Fruit fly (Drosophila melanogaster) whole organism, embryonic: ENCODE results near the gene CG33664.

Experiments
- Antp ChIP-seq: fragments of 200-800 bp; sonication (Bioruptor generic); optimal IDR thresholded peaks from 3 replicates; lab custom pipeline; 2016; ENCODE audit warnings: missing biosample characterization, missing genetic modification characterization
- CG11504 ChIP-seq: fragments of 200-800 bp; sonication (Bioruptor generic); optimal IDR thresholded peaks from 3 replicates; lab custom pipeline; 2019; ENCODE audit warnings: missing biosample characterization, mild to moderate bottlenecking, missing genetic modification characterization, moderate library complexity
- CG12071 ChIP-seq: fragments of 200-800 bp; sonication (Bioruptor generic); optimal IDR thresholded peaks from 3 replicates; lab custom pipeline; 2018; ENCODE audit warnings: missing biosample characterization, mild to moderate bottlenecking, missing genetic modification characterization
- CG12219 ChIP-seq: fragments of 200-800 bp; sonication (Bioruptor generic); optimal IDR thresholded peaks from 3 replicates; lab custom pipeline; 2018; ENCODE audit warnings: missing biosample characterization, mild to moderate bottlenecking, missing genetic modification characterization
- CG14667 ChIP-seq: fragments of 200-800 bp; sonication (Bioruptor generic); IDR thresholded peaks from 2 replicates; pipeline ENCODE4 v1.3.6; 2022; ENCODE audit warnings: missing biosample characterization, missing genetic modification characterization
- CG14710 ChIP-seq: fragments of 200-800 bp; sonication (Bioruptor generic); optimal IDR thresholded peaks from 3 replicates; lab custom pipeline; 2019; ENCODE audit warnings: missing biosample characterization, mild to moderate bottlenecking, missing genetic modification characterization, moderate library complexity
- CG14965 ChIP-seq: fragments of 200-800 bp; sonication (Bioruptor generic); optimal IDR thresholded peaks from 2 replicates; lab custom pipeline; 2016; ENCODE audit warnings: missing biosample characterization, missing genetic modification characterization, borderline replicate concordance
- CG15073 ChIP-seq: fragments of 200-800 bp; sonication (Bioruptor generic); optimal IDR thresholded peaks from 2 replicates; lab custom pipeline; 2016; ENCODE audit warnings: missing biosample characterization, missing genetic modification characterization
- CG1603 ChIP-seq: fragments of 200-800 bp; sonication (Bioruptor generic); optimal IDR thresholded peaks from 2 replicates; lab custom pipeline; 2019; ENCODE audit warnings: missing biosample characterization, mild to moderate bottlenecking, missing genetic modification characterization, moderate library complexity
- CG17328 ChIP-seq: fragments of 200-800 bp; sonication (Bioruptor generic); IDR thresholded peaks from 2 replicates; pipeline ENCODE4 v1.3.6; 2022; ENCODE audit warnings: missing biosample characterization, missing genetic modification characterization
- CG17829 ChIP-seq: fragments of 200-800 bp; optimal IDR thresholded peaks from 2 replicates; lab custom pipeline; 2019; ENCODE audit warnings: missing biosample characterization, mild to moderate bottlenecking, missing genetic modification characterization, moderate library complexity
- CG1792 ChIP-seq: fragments of 200-800 bp; sonication (Bioruptor generic); optimal IDR thresholded peaks from 2 replicates; lab custom pipeline; 2016; ENCODE audit warnings: missing biosample characterization, missing genetic modification characterization
- CG18262 ChIP-seq: fragments of 200-800 bp; optimal IDR thresholded peaks from 3 replicates; lab custom pipeline; 2019; ENCODE audit warnings: missing biosample characterization, mild to moderate bottlenecking, missing genetic modification characterization, moderate library complexity
- CG18476 ChIP-seq: fragments of 200-800 bp; sonication (Bioruptor generic); optimal IDR thresholded peaks from 2 replicates; lab custom pipeline; 2016; ENCODE audit warnings: missing biosample characterization, mild to moderate bottlenecking, missing genetic modification characterization
- CG2712 ChIP-seq: fragments of 200-800 bp; optimal IDR thresholded peaks from 3 replicates; lab custom pipeline; 2019; ENCODE audit warnings: missing biosample characterization, mild to moderate bottlenecking, missing genetic modification characterization, moderate library complexity
- CG30403 ChIP-seq: fragments of 200-800 bp; sonication (Bioruptor generic); optimal IDR thresholded peaks from 3 replicates; lab custom pipeline; 2016; ENCODE audit warnings: missing biosample characterization, missing genetic modification characterization
- CG31365 ChIP-seq: fragments of 200-800 bp; sonication (Bioruptor generic); optimal IDR thresholded peaks from 2 replicates; lab custom pipeline; 2018; ENCODE audit warnings: missing biosample characterization, mild to moderate bottlenecking, missing genetic modification characterization
- CG32532 ChIP-seq: fragments of 200-800 bp; sonication (Bioruptor generic); IDR thresholded peaks from 2 replicates; pipeline ENCODE4 v1.3.6; 2022; ENCODE audit warnings: missing biosample characterization, missing genetic modification characterization
- CG5180 ChIP-seq: fragments of 200-800 bp; sonication (Bioruptor generic); optimal IDR thresholded peaks from 3 replicates; lab custom pipeline; 2017; ENCODE audit warnings: missing biosample characterization, missing genetic modification characterization, mild to moderate bottlenecking, moderate library complexity, missing genetic modification reagents
- CG7556 ChIP-seq: fragments of 200-800 bp; sonication (Bioruptor generic); optimal IDR thresholded peaks from 2 replicates; lab custom pipeline; 2017; ENCODE audit warnings: missing biosample characterization, mild to moderate bottlenecking, missing genetic modification characterization
- D19A ChIP-seq: fragments of 200-800 bp; optimal IDR thresholded peaks from 3 replicates; lab custom pipeline; 2019; ENCODE audit warnings: missing biosample characterization, mild to moderate bottlenecking, missing genetic modification characterization, moderate library complexity
- D19B ChIP-seq: fragments of 200-800 bp; sonication (Bioruptor generic); optimal IDR thresholded peaks from 2 replicates; lab custom pipeline; 2017; ENCODE audit warnings: missing biosample characterization, mild to moderate bottlenecking, missing genetic modification characterization
- Ets65A ChIP-seq: fragments of 200-800 bp; sonication (Bioruptor generic); peaks from one replicate; lab custom pipeline; 2016; ENCODE audit warnings: missing biosample characterization, missing genetic modification characterization
- HLH54F ChIP-seq: fragments of 200-800 bp; sonication (Bioruptor generic); optimal IDR thresholded peaks from 3 replicates; lab custom pipeline; 2016; ENCODE audit warnings: missing biosample characterization, missing genetic modification characterization
- Jarid2 ChIP-seq: fragments of 200-800 bp; sonication (Bioruptor generic); optimal IDR thresholded peaks from 3 replicates; lab custom pipeline; 2017; ENCODE audit warnings: mild to moderate bottlenecking, missing biosample characterization, missing genetic modification reagents, missing genetic modification characterization
- MESR4 ChIP-seq: fragments of 200-800 bp; sonication (Bioruptor generic); optimal IDR thresholded peaks from 2 replicates; lab custom pipeline; 2018; ENCODE audit warnings: missing biosample characterization, mild to moderate bottlenecking, missing genetic modification characterization, moderate library complexity
- NK7.1 ChIP-seq: fragments of 200-800 bp; sonication (Bioruptor generic); optimal IDR thresholded peaks from 3 replicates; lab custom pipeline; 2016; ENCODE audit warnings: missing biosample characterization, missing genetic modification characterization
- Neu2 ChIP-seq: fragments of 200-800 bp; sonication (Bioruptor generic); optimal IDR thresholded peaks from 3 replicates; lab custom pipeline; 2016; ENCODE audit warnings: missing biosample characterization, missing genetic modification characterization, borderline replicate concordance
- Scr ChIP-seq: fragments of 200-800 bp; sonication (Bioruptor generic); IDR thresholded peaks from 2 replicates; pipeline ENCODE4 v1.3.6; 2022; ENCODE audit warnings: missing biosample characterization, missing genetic modification characterization; ENCODE audit not compliant: partially characterized antibody
- Side ChIP-seq: fragments of 200-800 bp; sonication (Bioruptor generic); optimal IDR thresholded peaks from 2 replicates; lab custom pipeline; 2016; ENCODE audit warnings: missing biosample characterization, missing genetic modification characterization
- Spps ChIP-seq: fragments of 200-800 bp; sonication (Bioruptor generic); optimal IDR thresholded peaks from 2 replicates; lab custom pipeline; 2018; ENCODE audit warnings: missing biosample characterization, mild to moderate bottlenecking, missing genetic modification characterization
- Xbp1 ChIP-seq: fragments of 200-800 bp; sonication (Bioruptor generic); optimal IDR thresholded peaks from 3 replicates; lab custom pipeline; 2016; ENCODE audit warnings: missing biosample characterization, mild to moderate bottlenecking, missing genetic modification characterization
- az2 ChIP-seq: fragments of 200-800 bp; sonication (Bioruptor generic); optimal IDR thresholded peaks from 3 replicates; lab custom pipeline; 2016; ENCODE audit warnings: missing biosample characterization, missing genetic modification characterization
- dan ChIP-seq: fragments of 200-800 bp; sonication (Bioruptor generic); IDR thresholded peaks from 2 replicates; pipeline ENCODE4 v1.3.6; 2022; ENCODE audit warnings: missing biosample characterization, missing genetic modification characterization
- dimm ChIP-seq: fragments of 200-800 bp; sonication (Bioruptor generic); IDR thresholded peaks from 2 replicates; pipeline ENCODE4 v1.3.6; 2022; ENCODE audit warnings: missing biosample characterization, missing genetic modification characterization
- her ChIP-seq: fragments of 200-800 bp; sonication (Bioruptor generic); optimal IDR thresholded peaks from 2 replicates; lab custom pipeline; 2016; ENCODE audit warnings: missing biosample characterization, missing genetic modification characterization
- klu ChIP-seq: fragments of 200-800 bp; sonication (Bioruptor generic); IDR thresholded peaks from 2 replicates; pipeline ENCODE4 v1.3.6; 2022; ENCODE audit warnings: missing biosample characterization, missing genetic modification characterization
- lilli ChIP-seq: fragments of 200-800 bp; sonication (Bioruptor generic); optimal IDR thresholded peaks from 3 replicates; lab custom pipeline; 2016; ENCODE audit warnings: missing biosample characterization, missing genetic modification characterization
- nau ChIP-seq: fragments of 200-800 bp; sonication (Bioruptor generic); optimal IDR thresholded peaks from 3 replicates; lab custom pipeline; 2017; ENCODE audit warnings: missing biosample characterization, mild to moderate bottlenecking, missing genetic modification characterization, missing genetic modification reagents
- nmo ChIP-seq: fragments of 200-800 bp; sonication (Bioruptor generic); optimal IDR thresholded peaks from 2 replicates; lab custom pipeline; 2018; ENCODE audit warnings: missing biosample characterization, mild to moderate bottlenecking, missing genetic modification characterization, moderate library complexity
- phol ChIP-seq: fragments of 200-800 bp; sonication (Bioruptor generic); optimal IDR thresholded peaks from 3 replicates; lab custom pipeline; 2018; ENCODE audit warnings: missing biosample characterization, mild to moderate bottlenecking, missing genetic modification characterization, moderate library complexity
- pnt ChIP-seq: fragments of 200-800 bp; sonication (Bioruptor generic); optimal IDR thresholded peaks from 3 replicates; lab custom pipeline; 2016; ENCODE audit warnings: missing biosample characterization, missing genetic modification characterization
- repo ChIP-seq: fragments of 200-800 bp; sonication (Bioruptor generic); optimal IDR thresholded peaks from 2 replicates; lab custom pipeline; 2016; ENCODE audit warnings: missing biosample characterization, missing genetic modification characterization
- ro ChIP-seq: fragments of 200-800 bp; sonication (Bioruptor generic); IDR thresholded peaks from 2 replicates; pipeline ENCODE4 v1.3.6; 2022; ENCODE audit warnings: missing biosample characterization, missing genetic modification characterization
- row ChIP-seq: fragments of 200-800 bp; sonication (Bioruptor generic); IDR thresholded peaks from 3 replicates; pipeline ENCODE4 v1.3.6; 2022; ENCODE audit warnings: missing biosample characterization, missing genetic modification characterization
- run ChIP-seq: fragments of 200-800 bp; sonication (Bioruptor generic); optimal IDR thresholded peaks from 3 replicates; lab custom pipeline; 2018; ENCODE audit warnings: missing biosample characterization, mild to moderate bottlenecking, missing genetic modification characterization
- sc ChIP-seq, 3 experiments: fragments of >200 bp in 2 of 3; fragments of 200-800 bp in 1 of 3; sonication (Bioruptor generic) in 1 of 3; optimal IDR thresholded peaks; 2 replicates in 2 of 3; 3 replicates in 1 of 3; lab custom pipeline; 2017; ENCODE audit warnings: mild to moderate bottlenecking in 1 of 3, missing biosample characterization in 1 of 3, missing genetic modification characterization in 1 of 3, missing genetic modification reagents in 1 of 3
- sna ChIP-seq: fragments of 200-800 bp; sonication (Bioruptor generic); IDR thresholded peaks from 2 replicates; pipeline ENCODE4 v1.3.6; 2022; ENCODE audit warnings: missing biosample characterization, missing genetic modification characterization; ENCODE audit not compliant: partially characterized antibody
- tin ChIP-seq: fragments of 200-800 bp; sonication (Bioruptor generic); optimal IDR thresholded peaks from 3 replicates; lab custom pipeline; 2016; ENCODE audit warnings: missing biosample characterization, missing genetic modification characterization
- zfh1 ChIP-seq: fragments of 200-800 bp; sonication (Bioruptor generic); IDR thresholded peaks from 3 replicates; pipeline ENCODE4 v1.3.6; 2022; ENCODE audit warnings: missing biosample characterization, missing genetic modification characterization

Gene CG33664

DNA sequence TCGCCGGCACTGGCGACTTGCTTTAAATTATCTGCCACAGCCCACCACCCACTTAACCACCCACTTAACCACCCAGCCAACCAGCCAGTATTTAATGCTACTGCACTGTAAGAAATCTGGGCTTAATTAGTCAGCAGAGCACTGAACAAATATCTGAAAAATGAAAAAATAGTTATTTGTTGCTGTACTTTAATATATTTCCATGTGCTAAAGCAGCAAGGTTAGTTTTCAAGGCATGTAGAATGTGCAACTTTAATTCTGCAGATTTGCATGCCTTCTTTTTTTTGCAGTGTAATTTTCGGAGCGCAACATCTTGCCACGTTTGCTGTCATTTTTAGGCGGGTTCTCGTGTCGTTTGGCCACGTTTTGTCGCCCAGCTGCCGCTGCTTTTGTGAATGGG, 8.4 kb upstream of the CG33664 start (continued):
- TF ChIP-seq klu, result 0 out of 2 replicates have a peak, but pooled peaks have one; percentile 17
- TF ChIP-seq ro (GFP tag; lab: Robert Waterston, UW), result 0 out of 2 replicates have a peak, but pooled peaks have one; percentile 34
- no peak for TF ChIP-seq dan (GFP tag; lab: Robert Waterston, UW)
- TF ChIP-seq Ets65A, result peak; percentile 97
- TF ChIP-seq CG18476 (GFP tag; lab: Kevin White, UChicago), result peak; percentile 27
- peak; percentile 21 for TF ChIP-seq HLH54F (GFP tag; lab: Kevin White, UChicago)
- TF ChIP-seq phol, result peak; percentile 40
- peak; percentile 41 for TF ChIP-seq CG2712 (tag; lab: Kevin White, UChicago)
- TF ChIP-seq Side (GFP tag; lab: Kevin White, UChicago), result peak; percentile 5
- TF ChIP-seq sna (GFP tag; lab: Robert Waterston, UW), result no peak
- TF ChIP-seq repo (GFP tag; lab: Kevin White, UChicago), result no peak
- no peak for TF ChIP-seq run (tag; lab: Kevin White, UChicago)
- TF ChIP-seq CG14710 (tag; lab: Kevin White, UChicago), result peak; percentile 12
- TF ChIP-seq pnt (GFP tag; lab: Kevin White, UChicago), result peak; percentile 21
- peak; percentile 73 for TF ChIP-seq CG11504 (tag; lab: Kevin White, UChicago)
- peak; percentile 26 for TF ChIP-seq CG17829 (tag; lab: Kevin White, UChicago)
- TF ChIP-seq az2 (GFP tag; lab: Kevin White, UChicago), result peak; percentile 31
- TF ChIP-seq Neu2 (GFP tag; lab: Kevin White, UChicago), result no peak
- peak; percentile 4 for TF ChIP-seq NK7.1 (GFP tag; lab: Kevin White, UChicago)
- no peak for TF ChIP-seq Jarid2 (GFP tag; lab: Kevin White, UChicago)
- no peak for TF ChIP-seq Scr (GFP tag; lab: Robert Waterston, UW)
- no peak for TF ChIP-seq D19B (GFP tag; lab: Kevin White, UChicago)
- TF ChIP-seq Antp (GFP tag; lab: Kevin White, UChicago), result peak; percentile 30
- TF ChIP-seq nau (GFP tag; lab: Kevin White, UChicago), result no peak
- peak; percentile 26 for TF ChIP-seq D19A (tag; lab: Kevin White, UChicago)
- TF ChIP-seq zfh1 (GFP tag; lab: Robert Waterston, UW), result peak; percentile 55; the same call in 1 of the 3 replicates
- TF ChIP-seq CG12219 (GFP tag; lab: Kevin White, UChicago), result peak; percentile 36
- TF ChIP-seq CG5180 (GFP tag; lab: Kevin White, UChicago), result no peak
- TF ChIP-seq CG18262 (tag; lab: Kevin White, UChicago), result peak; percentile 22
- no peak for TF ChIP-seq dimm (GFP tag; lab: Robert Waterston, UW)
- TF ChIP-seq CG14965 (GFP tag; lab: Kevin White, UChicago), result no peak
- TF ChIP-seq tin (GFP tag; lab: Kevin White, UChicago), result peak; percentile 49
- no peak for TF ChIP-seq CG14667
- peak; percentile 65 for TF ChIP-seq CG7556 (GFP tag; lab: Kevin White, UChicago)
- TF ChIP-seq CG31365 (tag; lab: Kevin White, UChicago), result no peak
- peak; percentile 48 for TF ChIP-seq CG12071 (GFP tag; lab: Kevin White, UChicago)
- TF ChIP-seq CG1792, result peak; percentile 27
- TF ChIP-seq MESR4 (GFP tag; lab: Kevin White, UChicago), result no peak
- no peak for TF ChIP-seq CG32532
- peak; percentile 59 for TF ChIP-seq nmo (GFP tag; lab: Kevin White, UChicago)
- TF ChIP-seq CG1603 (tag; lab: Kevin White, UChicago), result peak; percentile 64
- TF ChIP-seq sc (optimal IDR thresholded peaks at IDR 0.05; lab: Kevin White, UChicago), result no peak
- TF ChIP-seq sc (GFP tag; optimal IDR thresholded peaks at IDR 0.05; lab: Kevin White, UChicago), result no peak
- TF ChIP-seq lilli (GFP tag; lab: Kevin White, UChicago), result peak; percentile 50
- TF ChIP-seq Spps (tag; lab: Kevin White, UChicago), result no peak
- peak; percentile 41; the same call in 1 of the 2 replicates for TF ChIP-seq CG17328
- TF ChIP-seq row, result peak; percentile 72
- TF ChIP-seq CG15073, result no peak
- TF ChIP-seq Xbp1 (GFP tag; lab: Kevin White, UChicago), result peak; percentile 41
- peak; percentile 47 for TF ChIP-seq CG30403 (GFP tag; lab: Kevin White, UChicago)
- peak; percentile 21 for TF ChIP-seq her (GFP tag; lab: Kevin White, UChicago)
